Fruit fly (Drosophila melanogaster) whole organism, embryonic: ENCODE results near the gene CG13893.
A peak's percentile ranks its signal among the peaks of the same experiment; 100 is the strongest.

Source experiments
- Adf1 ChIP-seq: fragments of 200-800 bp; sonication (Bioruptor generic); IDR thresholded peaks from 2 replicates; pipeline ENCODE4 v1.3.6; 2022; ENCODE audit warnings: missing biosample characterization, missing genetic modification characterization
- BEAF-32 ChIP-seq: fragments of 200-800 bp; sonication (Bioruptor generic); optimal IDR thresholded peaks from 3 replicates; lab custom pipeline; 2017; ENCODE audit warnings: missing biosample characterization, missing genetic modification characterization, mild to moderate bottlenecking, moderate library complexity, missing genetic modification reagents
- Bgb ChIP-seq: fragments of 200-800 bp; sonication (Bioruptor generic); IDR thresholded peaks from 2 replicates; pipeline ENCODE4 v1.3.6; 2022; ENCODE audit warnings: missing biosample characterization, missing genetic modification characterization; ENCODE audit not compliant: partially characterized antibody
- C15 ChIP-seq: fragments of 200-800 bp; sonication (Bioruptor generic); IDR thresholded peaks from 3 replicates; pipeline ENCODE4 v1.3.6; 2022; ENCODE audit warnings: missing biosample characterization, missing genetic modification characterization
- CG10321 ChIP-seq: fragments of 200-800 bp; sonication (Bioruptor generic); IDR thresholded peaks from 2 replicates; pipeline ENCODE4 v1.3.6; 2022; ENCODE audit warnings: missing biosample characterization, missing genetic modification characterization
- CG10543 ChIP-seq: fragments of 200-800 bp; sonication (Bioruptor generic); optimal IDR thresholded peaks from 3 replicates; lab custom pipeline; 2017; ENCODE audit warnings: missing biosample characterization, mild to moderate bottlenecking, missing genetic modification characterization, moderate library complexity
- CG11247 ChIP-seq: fragments of 200-800 bp; sonication (Bioruptor generic); IDR thresholded peaks from 2 replicates; pipeline ENCODE4 v1.3.6; 2022; ENCODE audit warnings: missing biosample characterization, missing genetic modification characterization
- CG13287 ChIP-seq: fragments of 200-800 bp; sonication (Bioruptor generic); IDR thresholded peaks from 2 replicates; pipeline ENCODE4 v1.3.6; 2022; ENCODE audit warnings: missing biosample characterization, missing genetic modification characterization; ENCODE audit not compliant: partially characterized antibody
- CG15269 ChIP-seq: fragments of 200-800 bp; sonication (Bioruptor generic); optimal IDR thresholded peaks from 2 replicates; lab custom pipeline; 2018; ENCODE audit warnings: missing biosample characterization, mild to moderate bottlenecking, missing genetic modification characterization, moderate library complexity
- CG1603 ChIP-seq: fragments of 200-800 bp; sonication (Bioruptor generic); optimal IDR thresholded peaks from 2 replicates; lab custom pipeline; 2019; ENCODE audit warnings: missing biosample characterization, mild to moderate bottlenecking, missing genetic modification characterization, moderate library complexity
- CG17385 ChIP-seq: fragments of 200-800 bp; sonication (Bioruptor generic); optimal IDR thresholded peaks from 3 replicates; lab custom pipeline; 2018; ENCODE audit warnings: missing biosample characterization, mild to moderate bottlenecking, missing genetic modification characterization
- CG18599 ChIP-seq: fragments of 200-800 bp; sonication (Bioruptor generic); optimal IDR thresholded peaks from 3 replicates; lab custom pipeline; 2017; ENCODE audit warnings: missing biosample characterization, missing genetic modification characterization, mild to moderate bottlenecking, moderate library complexity, missing genetic modification reagents
- CG2116 ChIP-seq: fragments of 200-800 bp; sonication (Bioruptor generic); optimal IDR thresholded peaks from 3 replicates; lab custom pipeline; 2018; ENCODE audit warnings: missing biosample characterization, mild to moderate bottlenecking, missing genetic modification characterization
- CG2202 ChIP-seq: fragments of 200-800 bp; sonication (Bioruptor generic); optimal IDR thresholded peaks from 2 replicates; lab custom pipeline; 2018; ENCODE audit warnings: missing biosample characterization, mild to moderate bottlenecking, missing genetic modification characterization
- CG2678 ChIP-seq: fragments of 200-800 bp; sonication (Bioruptor generic); optimal IDR thresholded peaks from 3 replicates; lab custom pipeline; 2019; ENCODE audit warnings: missing biosample characterization, mild to moderate bottlenecking, missing genetic modification characterization, moderate library complexity
- CG4424 ChIP-seq: fragments of 200-800 bp; sonication (Bioruptor generic); optimal IDR thresholded peaks from 3 replicates; lab custom pipeline; 2016; ENCODE audit warnings: missing biosample characterization, missing genetic modification characterization
- CG4707 ChIP-seq: fragments of 200-800 bp; sonication (Bioruptor generic); optimal IDR thresholded peaks from 2 replicates; lab custom pipeline; 2018; ENCODE audit warnings: missing biosample characterization, mild to moderate bottlenecking, missing genetic modification characterization, moderate library complexity
- CG9609 ChIP-seq: fragments of 200-800 bp; sonication (Bioruptor generic); optimal IDR thresholded peaks from 3 replicates; lab custom pipeline; 2016; ENCODE audit warnings: missing biosample characterization, missing genetic modification characterization
- Deaf1 ChIP-seq: fragments of 200-800 bp; optimal IDR thresholded peaks from 3 replicates; lab custom pipeline; 2019; ENCODE audit warnings: missing biosample characterization, mild to moderate bottlenecking, missing genetic modification characterization, moderate library complexity
- Gug ChIP-seq: fragments of 200-800 bp; sonication (Bioruptor generic); IDR thresholded peaks from 4 replicates; pipeline ENCODE4 v1.3.6; 2022; ENCODE audit warnings: missing biosample characterization, missing genetic modification characterization
- HLH3B ChIP-seq: fragments of 200-800 bp; sonication (Bioruptor generic); IDR thresholded peaks from 2 replicates; pipeline ENCODE4 v1.3.6; 2022; ENCODE audit warnings: missing biosample characterization, missing genetic modification characterization
- Nf-YC ChIP-seq: fragments of 200-800 bp; optimal IDR thresholded peaks from 3 replicates; lab custom pipeline; 2019; ENCODE audit warnings: missing biosample characterization, mild to moderate bottlenecking, missing genetic modification characterization, moderate library complexity
- Stat92E ChIP-seq, 3 experiments: fragments of >200 bp in 2 of 3; fragments of 200-800 bp in 1 of 3; sonication (Bioruptor generic) in 1 of 3; optimal IDR thresholded peaks; 2 replicates each; lab custom pipeline; 2017 to 2019; ENCODE audit warnings: missing biosample characterization in 3 of 3, missing genetic modification characterization in 3 of 3, mild to moderate bottlenecking in 1 of 3, moderate library complexity in 1 of 3
- ap ChIP-seq: fragments of 200-800 bp; sonication (Bioruptor generic); IDR thresholded peaks from 2 replicates; pipeline ENCODE4 v1.3.6; 2022; ENCODE audit warnings: missing biosample characterization, missing genetic modification characterization
- ase ChIP-seq: fragments of 200-800 bp; sonication (Bioruptor generic); IDR thresholded peaks from 3 replicates; pipeline ENCODE4 v1.3.6; 2022; ENCODE audit warnings: missing biosample characterization, missing genetic modification characterization
- bbx ChIP-seq: fragments of 200-800 bp; sonication (Bioruptor generic); IDR thresholded peaks from 2 replicates; pipeline ENCODE4 v1.3.6; 2022; ENCODE audit warnings: missing biosample characterization, missing genetic modification characterization; ENCODE audit not compliant: partially characterized antibody
- bcd ChIP-seq: fragments of 200-800 bp; sonication (Bioruptor generic); optimal IDR thresholded peaks from 2 replicates; lab custom pipeline; 2017; ENCODE audit warnings: missing biosample characterization, mild to moderate bottlenecking, missing genetic modification characterization
- bowl ChIP-seq: fragments of 200-800 bp; sonication (Bioruptor generic); IDR thresholded peaks from 2 replicates; pipeline ENCODE4 v1.3.6; 2022; ENCODE audit warnings: missing biosample characterization, missing genetic modification characterization
- caup ChIP-seq: fragments of 200-800 bp; sonication (Bioruptor generic); optimal IDR thresholded peaks from 3 replicates; lab custom pipeline; 2017; ENCODE audit warnings: missing biosample characterization, mild to moderate bottlenecking, missing genetic modification characterization, moderate library complexity; ENCODE audit not compliant: severe bottlenecking
- ci ChIP-seq: fragments of 200-800 bp; sonication (Bioruptor generic); IDR thresholded peaks from 3 replicates; pipeline ENCODE4 v1.3.6; 2022; ENCODE audit warnings: missing biosample characterization, missing genetic modification characterization
- cwo ChIP-seq: fragments of 200-800 bp; sonication (Bioruptor generic); optimal IDR thresholded peaks from 3 replicates; lab custom pipeline; 2017; ENCODE audit warnings: missing biosample characterization, missing genetic modification characterization, mild to moderate bottlenecking, moderate library complexity, missing genetic modification reagents
- fru ChIP-seq: fragments of >200 bp; optimal IDR thresholded peaks from 2 replicates; lab custom pipeline; 2017
- grn ChIP-seq: fragments of 200-800 bp; sonication (Bioruptor generic); optimal IDR thresholded peaks from 3 replicates; lab custom pipeline; 2017; ENCODE audit warnings: missing biosample characterization, missing genetic modification characterization
- her ChIP-seq: fragments of 200-800 bp; sonication (Bioruptor generic); optimal IDR thresholded peaks from 2 replicates; lab custom pipeline; 2016; ENCODE audit warnings: missing biosample characterization, missing genetic modification characterization
- lov ChIP-seq, 2 experiments: fragments of 200-800 bp in 1 of 2; fragments of >200 bp in 1 of 2; sonication (Bioruptor generic) in 1 of 2; IDR thresholded peaks in 1 of 2; optimal IDR thresholded peaks in 1 of 2; 2 replicates in 1 of 2; 3 replicates in 1 of 2; pipeline versions ENCODE4 v1.3.6 to Lab custom; 2017 to 2022; ENCODE audit warnings: missing biosample characterization in 1 of 2, missing genetic modification characterization in 1 of 2
- org-1 ChIP-seq: fragments of 200-800 bp; sonication (Bioruptor generic); optimal IDR thresholded peaks from 2 replicates; lab custom pipeline; 2017; ENCODE audit warnings: missing biosample characterization, missing genetic modification characterization
- otp ChIP-seq: fragments of 200-800 bp; sonication (Bioruptor generic); IDR thresholded peaks from 3 replicates; pipeline ENCODE4, ENCODE4 v1.3.6; 2022; ENCODE audit warnings: missing biosample characterization, missing genetic modification characterization
- pan ChIP-seq, 4 experiments: fragments of >200 bp in 3 of 4; fragments of 200-800 bp in 1 of 4; sonication (Bioruptor generic) in 1 of 4; optimal IDR thresholded peaks in 3 of 4; IDR thresholded peaks in 1 of 4; 2 replicates each; pipeline versions ENCODE4 v1.3.6 to Lab custom; 2017 to 2022; ENCODE audit warnings: missing biosample characterization in 2 of 4, missing genetic modification characterization in 2 of 4, mixed read lengths in 1 of 4
- peb ChIP-seq: fragments of 200-800 bp; sonication (Bioruptor generic); IDR thresholded peaks from 2 replicates; pipeline ENCODE4 v1.3.6; 2022; ENCODE audit warnings: missing biosample characterization, missing genetic modification characterization
- repo ChIP-seq: fragments of 200-800 bp; sonication (Bioruptor generic); optimal IDR thresholded peaks from 2 replicates; lab custom pipeline; 2016; ENCODE audit warnings: missing biosample characterization, missing genetic modification characterization
- shn ChIP-seq: fragments of 200-800 bp; sonication (Bioruptor generic); optimal IDR thresholded peaks from 3 replicates; lab custom pipeline; 2016; ENCODE audit warnings: missing biosample characterization, missing genetic modification characterization
- so ChIP-seq: fragments of 200-800 bp; sonication (Bioruptor generic); IDR thresholded peaks from 3 replicates; pipeline ENCODE4 v1.3.6; 2022; ENCODE audit warnings: missing biosample characterization, missing genetic modification characterization
- ttk ChIP-seq: fragments of 200-800 bp; sonication (Bioruptor generic); IDR thresholded peaks from 2 replicates; pipeline ENCODE4 v2.1.2; 2022; ENCODE audit warnings: missing biosample characterization, missing genetic modification characterization
- vvl ChIP-seq: fragments of 200-800 bp; sonication (Bioruptor generic); IDR thresholded peaks from 2 replicates; pipeline ENCODE4 v1.3.6; 2022; ENCODE audit warnings: missing biosample characterization, missing genetic modification characterization
- zen ChIP-seq: fragments of 200-800 bp; sonication (Bioruptor generic); optimal IDR thresholded peaks from 3 replicates; lab custom pipeline; 2018; ENCODE audit warnings: missing biosample characterization, mild to moderate bottlenecking, missing genetic modification characterization, moderate library complexity

The CG13893 gene

DNA sequence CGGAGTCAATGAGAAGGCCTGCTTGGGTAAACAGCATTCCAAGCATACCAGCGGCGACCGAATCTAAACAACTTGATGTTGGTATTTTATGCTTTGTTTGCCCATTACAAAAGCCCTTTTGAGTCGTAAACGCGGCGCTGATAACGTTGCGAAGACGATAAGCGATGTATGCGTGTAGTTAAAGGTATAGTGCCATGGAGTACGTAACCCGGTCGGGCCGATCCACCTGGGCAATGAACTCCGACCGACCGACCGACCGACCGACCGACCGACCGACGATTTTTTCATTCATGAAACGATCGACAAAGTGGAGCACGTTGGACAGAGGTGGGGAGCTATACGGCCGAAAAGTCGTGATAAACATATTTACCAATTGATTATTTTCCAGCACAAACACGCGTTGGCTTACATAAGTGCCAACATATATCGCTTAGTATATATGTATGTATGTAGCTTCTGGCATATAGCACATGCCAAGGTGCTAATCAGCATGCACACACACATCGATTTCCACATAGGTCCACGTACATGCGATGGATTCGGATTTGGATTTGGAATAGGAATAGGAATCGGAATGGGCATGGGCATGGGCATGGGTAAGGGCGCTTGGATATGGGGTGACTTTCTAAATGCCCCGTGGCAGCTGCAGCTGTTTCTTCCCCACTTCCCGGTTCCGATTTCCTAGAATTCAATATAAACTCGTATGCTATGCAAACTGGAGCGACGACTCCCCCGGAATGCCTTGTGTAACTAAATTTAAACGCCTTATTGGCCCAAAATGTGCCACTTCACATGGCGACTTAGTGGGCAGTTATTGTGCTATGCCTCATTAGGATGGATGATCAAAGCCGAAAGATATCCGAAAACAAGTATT, 39.3 kb upstream of the CG13893 start (continued):
- TF ChIP-seq CG2116 (GFP tag; lab: Kevin White, UChicago) (peak; percentile 0), CG17385 (peak; percentile 34), ci (GFP tag; lab: Robert Waterston, UW) (peak; percentile 69; the same call in 1 of the 3 replicates), Deaf1 (peak; percentile 85), cwo (GFP tag; lab: Kevin White, UChicago) (peak; percentile 74), Adf1 (peak; percentile 37; the same call in 1 of the 2 replicates), BEAF-32 (GFP tag; lab: Kevin White, UChicago) (no peak), pan (optimal IDR thresholded peaks at IDR 0.05; lab: Kevin White, UChicago) (no peak), pan (GFP tag; optimal IDR thresholded peaks at IDR 0.05 in 1 of 2, IDR thresholded peaks at IDR 0.05 in 1 of 2) (no peak), CG9609 (GFP tag; lab: Kevin White, UChicago) (no peak), Nf-YC (no peak), Gug (GFP tag; lab: Robert Waterston, UW) (no peak), grn (GFP tag; lab: Kevin White, UChicago) (peak; percentile 58), her (GFP tag; lab: Kevin White, UChicago) (peak; percentile 63), CG1603 (tag; lab: Kevin White, UChicago) (peak; percentile 37), org-1 (GFP tag; lab: Kevin White, UChicago) (peak; percentile 41), CG13287 (GFP tag; lab: Robert Waterston, UW) (0 out of 2 replicates have a peak, but pooled peaks have one; percentile 20), ase (GFP tag; lab: Robert Waterston, UW) (0 out of 3 replicates have a peak, but pooled peaks have one; percentile 21), CG2678 (no peak), CG18599 (GFP tag; lab: Kevin White, UChicago) (peak; percentile 67), CG10321 (GFP tag; lab: Robert Waterston, UW) (0 out of 2 replicates have a peak, but pooled peaks have one; percentile 16), CG11247 (GFP tag; lab: Robert Waterston, UW) (no peak), CG2202 (peak; percentile 38), so (GFP tag; lab: Robert Waterston, UW) (peak; percentile 27; the same call in 1 of the 3 replicates), CG4707 (GFP tag; lab: Kevin White, UChicago) (peak; percentile 0), repo (GFP tag; lab: Kevin White, UChicago) (no peak), bcd (GFP tag; lab: Kevin White, UChicago) (no peak), lov (optimal IDR thresholded peaks at IDR 0.05; lab: Kevin White, UChicago) (no peak), lov (GFP tag; IDR thresholded peaks at IDR 0.05; lab: Robert Waterston, UW) (peak; percentile 40; the same call in 1 of the 3 replicates), Bgb (0 out of 2 replicates have a peak, but pooled peaks have one; percentile 16), C15 (GFP tag; lab: Robert Waterston, UW) (no peak), otp (GFP tag; lab: Robert Waterston, UW) (0 out of 3 replicates have a peak, but pooled peaks have one; percentile 6), shn (GFP tag; lab: Kevin White, UChicago) (no peak), HLH3B (GFP tag; lab: Robert Waterston, UW) (peak; percentile 5; the same call in 1 of the 2 replicates), bbx (GFP tag; lab: Robert Waterston, UW) (0 out of 2 replicates have a peak, but pooled peaks have one; percentile 9), caup (GFP tag; lab: Kevin White, UChicago) (peak; percentile 14), vvl (GFP tag; lab: Robert Waterston, UW) (0 out of 2 replicates have a peak, but pooled peaks have one; percentile 43), CG10543 (GFP tag; lab: Kevin White, UChicago) (peak; percentile 90), CG15269 (tag; lab: Kevin White, UChicago) (peak; percentile 22), ap (0 out of 2 replicates have a peak, but pooled peaks have one; percentile 2), zen (no peak), CG4424 (GFP tag; lab: Kevin White, UChicago) (no peak), bowl (GFP tag; lab: Robert Waterston, UW) (0 out of 2 replicates have a peak, but pooled peaks have one; percentile 5), ttk (GFP tag; lab: Robert Waterston, UW) (0 out of 2 replicates have a peak, but pooled peaks have one; percentile 7), fru (no peak), Stat92E (GFP tag; optimal IDR thresholded peaks at IDR 0.05; lab: Kevin White, UChicago) (peak in 1 of 3 experiments; percentile 68), peb (0 out of 2 replicates have a peak, but pooled peaks have one; percentile 4)
